Worm (Caenorhabditis elegans) whole organism, L1 larva: Measurements from ENCODE around the gene B0495.7.

Experiments used
- C16A3.4 ChIP-seq: fragments of 150-350 bp; optimal IDR thresholded peaks from 2 replicates; lab custom pipeline; 2014; ENCODE audit warnings: missing biosample characterization, missing genetic modification characterization
- F16B12.6 ChIP-seq: fragments of 150-350 bp; optimal IDR thresholded peaks from 2 replicates; lab custom pipeline; 2014; ENCODE audit warnings: missing biosample characterization, missing genetic modification characterization
- alr-1 ChIP-seq: fragments of 200-800 bp; sonication (Bioruptor generic); optimal IDR thresholded peaks from 2 replicates; lab custom pipeline; 2018; ENCODE audit warnings: borderline replicate concordance, mild to moderate bottlenecking, missing genetic modification characterization, missing compliant biosample characterization
- aly-2 ChIP-seq: fragments of 150-350 bp; optimal IDR thresholded peaks from 2 replicates; lab custom pipeline; 2014; ENCODE audit warnings: missing biosample characterization, missing genetic modification characterization
- blmp-1 ChIP-seq: fragments of 150-350 bp; optimal IDR thresholded peaks from 2 replicates; lab custom pipeline; 2014; ENCODE audit warnings: missing biosample characterization, missing genetic modification characterization
- ceh-8 ChIP-seq: fragments of 200-800 bp; sonication (Bioruptor generic); optimal IDR thresholded peaks from 2 replicates; lab custom pipeline; 2018; ENCODE audit warnings: mild to moderate bottlenecking, missing genetic modification characterization, moderate library complexity, missing compliant biosample characterization
- ceh-88 ChIP-seq: fragments of 200-800 bp; sonication (Bioruptor generic); IDR thresholded peaks from 2 replicates; pipeline ENCODE4 v1.3.6; 2022; ENCODE audit warnings: missing genetic modification characterization, missing compliant biosample characterization
- ceh-90 ChIP-seq: sonication (generic microtip); optimal IDR thresholded peaks from 2 replicates; lab custom pipeline; 2016; ENCODE audit warnings: missing genetic modification characterization, missing compliant biosample characterization
- ces-1 ChIP-seq: fragments of 150-350 bp; optimal IDR thresholded peaks from 2 replicates; lab custom pipeline; 2014; ENCODE audit warnings: missing biosample characterization, missing genetic modification reagents, missing genetic modification characterization
- dpl-1 ChIP-seq, 3 experiments: fragments of 150-350 bp in 2 of 3; sonication (generic microtip) in 1 of 3; optimal IDR thresholded peaks; 2 replicates each; lab custom pipeline; 2014 to 2017; ENCODE audit warnings: missing biosample characterization in 3 of 3, missing genetic modification characterization in 3 of 3, missing genetic modification reagents in 3 of 3
- efl-1 ChIP-seq, 4 experiments: fragments of 150-350 bp; optimal IDR thresholded peaks in 3 of 4; peaks in 1 of 4; 1 replicate in 1 of 4; 2 replicates in 3 of 4; lab custom pipeline; 2014; ENCODE audit warnings: missing biosample characterization in 2 of 4, missing genetic modification characterization in 2 of 4, missing genetic modification reagents in 2 of 4
- efl-3 ChIP-seq: fragments of 200-800 bp; sonication (Bioruptor generic); optimal IDR thresholded peaks from 2 replicates; lab custom pipeline; 2018; ENCODE audit warnings: mild to moderate bottlenecking, missing genetic modification characterization, missing compliant biosample characterization
- elt-2 ChIP-seq: sonication (generic microtip); optimal IDR thresholded peaks from 2 replicates; lab custom pipeline; 2016; ENCODE audit warnings: missing genetic modification characterization, mild to moderate bottlenecking, inconsistent platforms, missing compliant biosample characterization, missing genetic modification reagents
- hlh-17 ChIP-seq: fragments of 200-800 bp; sonication (Bioruptor generic); optimal IDR thresholded peaks from 2 replicates; lab custom pipeline; 2018; ENCODE audit warnings: missing genetic modification characterization, mild to moderate bottlenecking, missing compliant biosample characterization, moderate library complexity, borderline replicate concordance
- isw-1 ChIP-seq: fragments of 200-800 bp; sonication (Bioruptor generic); IDR thresholded peaks from 2 replicates; pipeline ENCODE4 v1.3.6; 2022; ENCODE audit warnings: missing genetic modification characterization, missing compliant biosample characterization
- lin-35 ChIP-seq, 2 experiments: fragments of 150-350 bp; optimal IDR thresholded peaks; 2 replicates each; lab custom pipeline; 2014; ENCODE audit warnings: missing biosample characterization in 2 of 2, missing genetic modification characterization in 2 of 2, missing genetic modification reagents in 2 of 2
- lsy-2 ChIP-seq, 2 experiments: fragments of 150-350 bp; optimal IDR thresholded peaks; 2 replicates each; lab custom pipeline; 2014; ENCODE audit warnings: missing biosample characterization in 2 of 2, missing genetic modification characterization in 2 of 2
- mdl-1 ChIP-seq, 2 experiments: fragments of 150-350 bp; optimal IDR thresholded peaks; 2 replicates each; lab custom pipeline; 2014 to 2017; ENCODE audit warnings: missing biosample characterization in 2 of 2, missing genetic modification characterization in 2 of 2, inconsistent platforms in 1 of 2
- mep-1 ChIP-seq: fragments of 150-350 bp; optimal IDR thresholded peaks from 2 replicates; lab custom pipeline; 2014; ENCODE audit warnings: missing biosample characterization, missing genetic modification characterization
- nhr-12 ChIP-seq: sonication (generic microtip); optimal IDR thresholded peaks from 2 replicates; lab custom pipeline; 2017; ENCODE audit warnings: missing biosample characterization, missing genetic modification characterization
- nhr-71 ChIP-seq: sonication (generic microtip); optimal IDR thresholded peaks from 2 replicates; lab custom pipeline; 2016; ENCODE audit warnings: mild to moderate bottlenecking, missing genetic modification characterization, moderate library complexity, missing compliant biosample characterization
- nhr-77 ChIP-seq: fragments of 150-350 bp; optimal IDR thresholded peaks from 2 replicates; lab custom pipeline; 2014; ENCODE audit warnings: missing biosample characterization, missing genetic modification characterization
- nhr-84 ChIP-seq: sonication (generic microtip); optimal IDR thresholded peaks from 2 replicates; lab custom pipeline; 2017; ENCODE audit warnings: missing biosample characterization, missing genetic modification characterization
- nhr-85 ChIP-seq: sonication (generic microtip); peaks from one replicate; lab custom pipeline; 2016; ENCODE audit warnings: missing genetic modification characterization, inconsistent platforms, missing compliant biosample characterization
- nhr-90 ChIP-seq: sonication (generic microtip); optimal IDR thresholded peaks from 2 replicates; lab custom pipeline; 2016; ENCODE audit warnings: mild to moderate bottlenecking, missing genetic modification characterization, missing compliant biosample characterization; ENCODE audit not compliant: poor library complexity
- pax-3 ChIP-seq: fragments of 200-800 bp; sonication (Bioruptor generic); optimal IDR thresholded peaks from 2 replicates; lab custom pipeline; 2018; ENCODE audit warnings: mild to moderate bottlenecking, missing genetic modification characterization, moderate library complexity, missing compliant biosample characterization
- skn-1 ChIP-seq: fragments of 150-350 bp; optimal IDR thresholded peaks from 2 replicates; lab custom pipeline; 2014; ENCODE audit warnings: missing biosample characterization, missing genetic modification characterization
- snu-23 ChIP-seq: sonication (generic microtip); optimal IDR thresholded peaks from 2 replicates; lab custom pipeline; 2016; ENCODE audit warnings: missing genetic modification characterization, missing compliant biosample characterization
- sup-37 ChIP-seq: fragments of 200-800 bp; sonication (Bioruptor generic); optimal IDR thresholded peaks from 2 replicates; lab custom pipeline; 2018; ENCODE audit warnings: mild to moderate bottlenecking, missing genetic modification characterization, missing compliant biosample characterization
- unc-130 ChIP-seq: fragments of 150-350 bp; optimal IDR thresholded peaks from 2 replicates; lab custom pipeline; 2017; ENCODE audit warnings: missing biosample characterization, missing genetic modification characterization, inconsistent platforms
- ztf-11 ChIP-seq, 2 experiments: sonication (generic microtip); optimal IDR thresholded peaks; 2 replicates each; lab custom pipeline; 2016 to 2017; ENCODE audit warnings: missing genetic modification characterization in 2 of 2, missing biosample characterization in 1 of 2, missing compliant biosample characterization in 1 of 2
- ztf-4 ChIP-seq: fragments of 150-350 bp; optimal IDR thresholded peaks from 2 replicates; lab custom pipeline; 2014; ENCODE audit warnings: missing biosample characterization, missing genetic modification characterization

Gene B0495.7

ce11 chrII:7666338-7666737, 38.7 kb downstream of the B0495.7 start:
- TF ChIP-seq snu-23 (GFP tag; lab: Kevin White, UChicago), result no peak
- TF ChIP-seq nhr-84 (tag; lab: Kevin White, UChicago), result no peak
- no peak for TF ChIP-seq ztf-4 (tag; lab: Kevin White, UChicago)
- TF ChIP-seq ceh-8, result no peak
- TF ChIP-seq alr-1 (tag; lab: Kevin White, UChicago), result no peak
- TF ChIP-seq efl-3 (GFP tag; lab: Kevin White, UChicago), result no peak
- TF ChIP-seq pax-3 (tag; lab: Kevin White, UChicago), result no peak
- no peak for TF ChIP-seq unc-130 (tag; lab: Kevin White, UChicago)
- no peak for TF ChIP-seq nhr-77 (tag; lab: Kevin White, UChicago)

ce11 chrII:7663704-7664660, 41.1 kb downstream of the B0495.7 start, which contains the start of the genes F18A1.7 and rpa-1:
Gene F18A1.7 (minus strand): TSS chrII:7663754.
Gene rpa-1 (plus strand): TSS chrII:7664582.
- peak; percentile 25 for TF ChIP-seq mep-1 (tag; lab: Kevin White, UChicago)
- peak; percentile 78 for TF ChIP-seq F16B12.6 (tag; lab: Kevin White, UChicago)
- TF ChIP-seq ztf-11 (tag; optimal IDR thresholded peaks at IDR 0.05; lab: Kevin White, UChicago), result no peak
- TF ChIP-seq efl-3 (GFP tag; lab: Kevin White, UChicago), result no peak
- TF ChIP-seq snu-23 (GFP tag; lab: Kevin White, UChicago), result peak; percentile 15
- no peak for TF ChIP-seq nhr-85 (tag; lab: Kevin White, UChicago)
- no peak for TF ChIP-seq elt-2 (tag; lab: Kevin White, UChicago)
- TF ChIP-seq ceh-88 (GFP tag; lab: Robert Waterston, UW), result no peak
- TF ChIP-seq ztf-4 (tag; lab: Kevin White, UChicago), result no peak
- TF ChIP-seq dpl-1 (GFP tag; optimal IDR thresholded peaks at IDR 0.05; lab: Kevin White, UChicago), result peak; percentile 53 to 82 (median 71)
- no peak for TF ChIP-seq ces-1 (GFP tag; lab: Kevin White, UChicago)
- peak; percentile 11 to 60 for TF ChIP-seq lsy-2 (tag; optimal IDR thresholded peaks at IDR 0.05; lab: Kevin White, UChicago)
- TF ChIP-seq lin-35 (GFP tag; optimal IDR thresholded peaks at IDR 0.05; lab: Kevin White, UChicago), result peak; percentile 59 to 76
- TF ChIP-seq ceh-90 (tag; lab: Kevin White, UChicago), result no peak
- peak; percentile 36 to 54 for TF ChIP-seq efl-1 (optimal IDR thresholded peaks at IDR 0.05; lab: Kevin White, UChicago)
- peak; percentile 9 to 62 for TF ChIP-seq efl-1 (GFP tag; optimal IDR thresholded peaks at IDR 0.05 in 1 of 2; lab: Kevin White, UChicago)
- TF ChIP-seq blmp-1 (tag; lab: Kevin White, UChicago), result peak; percentile 39
- no peak for TF ChIP-seq nhr-12 (tag; lab: Kevin White, UChicago)
- TF ChIP-seq sup-37 (GFP tag; lab: Kevin White, UChicago), result no peak
- no peak for TF ChIP-seq mdl-1 (tag; optimal IDR thresholded peaks at IDR 0.05; lab: Kevin White, UChicago)
- no peak for TF ChIP-seq nhr-71 (tag; lab: Kevin White, UChicago)
- TF ChIP-seq nhr-90, result no peak
- TF ChIP-seq pax-3 (tag; lab: Kevin White, UChicago), result no peak
- no peak for TF ChIP-seq C16A3.4 (tag; lab: Kevin White, UChicago)
- TF ChIP-seq hlh-17 (GFP tag; lab: Kevin White, UChicago), result no peak
- no peak for TF ChIP-seq aly-2
- TF ChIP-seq isw-1, result no peak
- TF ChIP-seq, all 84 proteins: peak for 8

ce11 chrII:7663028-7663427, 42.0 kb downstream of the B0495.7 start:
- TF ChIP-seq skn-1 (tag; lab: Kevin White, UChicago), result no peak
- no peak for TF ChIP-seq efl-1 (optimal IDR thresholded peaks at IDR 0.05; lab: Kevin White, UChicago)
- TF ChIP-seq efl-1 (GFP tag; optimal IDR thresholded peaks at IDR 0.05 in 1 of 2; lab: Kevin White, UChicago), result peak in 1 of 2 experiments; percentile 51
